Worm (Caenorhabditis elegans) whole organism, young adult: ENCODE measurements around the gene maa-1.
A peak's percentile ranks its signal among the peaks of the same experiment; 100 is the strongest.

ENCODE experiments used
- F23B12.7 ChIP-seq: sonication (generic microtip); optimal IDR thresholded peaks from 2 replicates; lab custom pipeline; 2017; ENCODE audit warnings: missing genetic modification characterization, mild to moderate bottlenecking, missing compliant biosample characterization, antibody characterized with exemption, moderate library complexity; ENCODE audit not compliant: insufficient read depth
- F33H1.4 ChIP-seq: fragments of 200-800 bp; sonication (Bioruptor generic); IDR thresholded peaks from 2 replicates; pipeline ENCODE4 v1.3.6; 2022; ENCODE audit warnings: missing genetic modification reagents, missing genetic modification characterization, missing compliant biosample characterization
- F49E8.2 ChIP-seq: sonication (generic microtip); optimal IDR thresholded peaks from 3 replicates; lab custom pipeline; 2017; ENCODE audit warnings: missing genetic modification characterization, mild to moderate bottlenecking, missing compliant biosample characterization, antibody characterized with exemption, moderate library complexity; ENCODE audit not compliant: insufficient read depth
- F57A8.1 ChIP-seq: fragments of 200-800 bp; sonication (Bioruptor generic); optimal IDR thresholded peaks from 2 replicates; lab custom pipeline; 2018; ENCODE audit warnings: mild to moderate bottlenecking, missing genetic modification characterization, moderate library complexity, missing compliant biosample characterization
- F57C9.4 ChIP-seq: sonication (generic microtip); optimal IDR thresholded peaks from 2 replicates; lab custom pipeline; 2017; ENCODE audit warnings: mild to moderate bottlenecking, missing genetic modification characterization, missing compliant biosample characterization
- K11D2.4 ChIP-seq: fragments of 200-800 bp; sonication (Bioruptor generic); IDR thresholded peaks from 2 replicates; pipeline ENCODE4 v1.3.6; 2022; ENCODE audit warnings: missing genetic modification reagents, missing genetic modification characterization, missing compliant biosample characterization
- Y53G8AR.9 ChIP-seq: fragments of 200-800 bp; sonication (Bioruptor generic); conservative IDR thresholded peaks from 2 replicates; pipeline ENCODE4 v1.3.6; 2022; ENCODE audit warnings: missing genetic modification reagents, missing genetic modification characterization, missing compliant biosample characterization
- Y79H2A.3 ChIP-seq: fragments of 200-800 bp; sonication (Bioruptor generic); conservative IDR thresholded peaks from 2 replicates; pipeline ENCODE4 v1.3.6; 2022; ENCODE audit warnings: missing genetic modification reagents, missing genetic modification characterization, missing compliant biosample characterization
- aptf-3 ChIP-seq: fragments of 200-800 bp; sonication (Bioruptor generic); IDR thresholded peaks from 2 replicates; pipeline ENCODE4 v1.3.6; 2022; ENCODE audit warnings: missing genetic modification characterization, missing compliant biosample characterization
- attf-5 ChIP-seq: fragments of 200-800 bp; sonication (Bioruptor generic); optimal IDR thresholded peaks from 2 replicates; lab custom pipeline; 2018; ENCODE audit warnings: mild to moderate bottlenecking, missing genetic modification characterization, missing compliant biosample characterization
- attf-6 ChIP-seq: fragments of 200-800 bp; sonication (Bioruptor generic); IDR thresholded peaks from 2 replicates; pipeline ENCODE4 v1.3.6; 2022; ENCODE audit warnings: missing genetic modification reagents, missing genetic modification characterization, missing compliant biosample characterization
- bed-2 ChIP-seq: fragments of 200-800 bp; sonication (Bioruptor generic); IDR thresholded peaks from 2 replicates; pipeline ENCODE4 v1.3.6; 2022; ENCODE audit warnings: missing genetic modification reagents, missing genetic modification characterization, missing compliant biosample characterization
- cebp-1 ChIP-seq, 2 experiments: fragments of 200-800 bp in 1 of 2; sonication (Bioruptor generic) in 1 of 2; sonication (generic microtip) in 1 of 2; IDR thresholded peaks in 1 of 2; optimal IDR thresholded peaks in 1 of 2; 2 replicates each; pipeline versions ENCODE4 v1.3.6 to Lab custom; 2017 to 2022; ENCODE audit warnings: missing compliant biosample characterization in 2 of 2, missing genetic modification characterization in 2 of 2, mild to moderate bottlenecking in 1 of 2, missing genetic modification reagents in 1 of 2, moderate library complexity in 1 of 2
- cebp-2 ChIP-seq: fragments of 200-800 bp; sonication (Bioruptor generic); IDR thresholded peaks from 2 replicates; pipeline ENCODE4 v1.3.6; 2022; ENCODE audit warnings: missing genetic modification characterization, missing compliant biosample characterization
- ceh-100 ChIP-seq: fragments of 200-800 bp; sonication (Bioruptor generic); IDR thresholded peaks from 2 replicates; pipeline ENCODE4 v1.3.6; 2022; ENCODE audit warnings: missing genetic modification reagents, missing genetic modification characterization, missing compliant biosample characterization
- ceh-40 ChIP-seq: fragments of 200-800 bp; sonication (Bioruptor generic); IDR thresholded peaks from 2 replicates; pipeline ENCODE4 v1.3.6; 2022; ENCODE audit warnings: missing genetic modification characterization, missing compliant biosample characterization
- ceh-79 ChIP-seq: sonication (generic microtip); optimal IDR thresholded peaks from 2 replicates; lab custom pipeline; 2017; ENCODE audit warnings: mild to moderate bottlenecking, missing genetic modification characterization, missing compliant biosample characterization
- chd-7 ChIP-seq: sonication (generic microtip); optimal IDR thresholded peaks from 2 replicates; lab custom pipeline; 2016; ENCODE audit warnings: mild to moderate bottlenecking, missing genetic modification characterization, moderate library complexity, missing compliant biosample characterization
- egrh-3 ChIP-seq: fragments of 200-800 bp; sonication (Bioruptor generic); IDR thresholded peaks from 2 replicates; pipeline ENCODE4 v1.3.6; 2022; ENCODE audit warnings: missing genetic modification reagents, missing genetic modification characterization, missing compliant biosample characterization
- fkh-3 ChIP-seq: sonication (generic microtip); optimal IDR thresholded peaks from 2 replicates; lab custom pipeline; 2016; ENCODE audit warnings: mild to moderate bottlenecking, missing genetic modification characterization, missing compliant biosample characterization
- him-1 ChIP-seq: sonication (generic microtip); optimal IDR thresholded peaks from 2 replicates; lab custom pipeline; 2016; ENCODE audit warnings: missing genotype, missing genetic modification reagents, missing genetic modification characterization, missing compliant biosample characterization
- hmg-1.2 ChIP-seq: fragments of 200-800 bp; sonication (Bioruptor generic); IDR thresholded peaks from 2 replicates; pipeline ENCODE4 v1.3.6; 2022; ENCODE audit warnings: missing genetic modification reagents, missing genetic modification characterization, missing compliant biosample characterization
- lag-1 ChIP-seq: fragments of 200-800 bp; sonication (Bioruptor generic); IDR thresholded peaks from 2 replicates; pipeline ENCODE4 v1.3.6; 2022; ENCODE audit warnings: missing genetic modification reagents, missing genetic modification characterization, missing compliant biosample characterization
- let-526 ChIP-seq: fragments of 200-800 bp; sonication (Bioruptor generic); IDR thresholded peaks from 2 replicates; pipeline ENCODE4 v1.3.6; 2022; ENCODE audit warnings: missing genetic modification reagents, missing genetic modification characterization, missing compliant biosample characterization
- lin-26 ChIP-seq: fragments of 200-800 bp; sonication (Bioruptor generic); IDR thresholded peaks from 2 replicates; pipeline ENCODE4 v1.3.6; 2022; ENCODE audit warnings: missing genetic modification reagents, missing genetic modification characterization, missing compliant biosample characterization
- lin-35 ChIP-seq, 3 experiments: fragments of 150-350 bp in 2 of 3; sonication (generic microtip) in 1 of 3; optimal IDR thresholded peaks; 2 replicates each; lab custom pipeline; 2014 to 2018; ENCODE audit warnings: missing biosample characterization in 3 of 3, missing genetic modification characterization in 3 of 3, missing genetic modification reagents in 3 of 3
- lsy-27 ChIP-seq: sonication (generic microtip); optimal IDR thresholded peaks from 2 replicates; lab custom pipeline; 2017; ENCODE audit warnings: missing genetic modification characterization, mild to moderate bottlenecking, missing compliant biosample characterization, antibody characterized with exemption, missing genotype, borderline replicate concordance; ENCODE audit not compliant: insufficient read depth
- madf-6 ChIP-seq: fragments of 200-800 bp; sonication (Bioruptor generic); IDR thresholded peaks from 2 replicates; pipeline ENCODE4 v1.3.6; 2022; ENCODE audit warnings: missing genetic modification reagents, missing genetic modification characterization, missing compliant biosample characterization
- mcd-1 ChIP-seq: fragments of 200-800 bp; sonication (Bioruptor generic); IDR thresholded peaks from 2 replicates; pipeline ENCODE4 v1.3.6; 2022; ENCODE audit warnings: missing genetic modification reagents, missing genetic modification characterization, missing compliant biosample characterization
- nfya-2 ChIP-seq: fragments of 200-800 bp; sonication (Bioruptor generic); IDR thresholded peaks from 2 replicates; pipeline ENCODE4 v1.3.6; 2022; ENCODE audit warnings: missing genetic modification reagents, missing genetic modification characterization, missing compliant biosample characterization
- nfyb-1 ChIP-seq: fragments of 200-800 bp; sonication (Bioruptor generic); IDR thresholded peaks from 2 replicates; pipeline ENCODE4 v1.3.6; 2022; ENCODE audit warnings: missing genetic modification reagents, missing genetic modification characterization, missing compliant biosample characterization
- nhr-120 ChIP-seq: fragments of 200-800 bp; sonication (Bioruptor generic); IDR thresholded peaks from 2 replicates; pipeline ENCODE4 v1.3.6; 2022; ENCODE audit warnings: missing genetic modification characterization, missing compliant biosample characterization
- sea-2 ChIP-seq: fragments of 200-800 bp; sonication (Bioruptor generic); IDR thresholded peaks from 2 replicates; pipeline ENCODE4 v1.3.6; 2022; ENCODE audit warnings: missing genetic modification characterization, missing compliant biosample characterization
- snpc-4 ChIP-seq, 5 experiments: fragments of 150-350 bp in 1 of 5; sonication (generic microtip) in 4 of 5; optimal IDR thresholded peaks; 2 replicates each; lab custom pipeline; 2014 to 2018; ENCODE audit warnings: missing genetic modification characterization in 5 of 5, missing biosample characterization in 3 of 5, antibody characterized with exemption in 2 of 5, mild to moderate bottlenecking in 2 of 5, missing compliant biosample characterization in 2 of 5, missing genotype in 2 of 5, moderate library complexity in 2 of 5, missing genetic modification reagents in 1 of 5
- unc-62 ChIP-seq: fragments of 150-350 bp; optimal IDR thresholded peaks from 2 replicates; lab custom pipeline; 2014; ENCODE audit warnings: missing biosample characterization, missing genetic modification reagents, missing genetic modification characterization
- zfh-2 ChIP-seq: fragments of 200-800 bp; sonication (Bioruptor generic); conservative IDR thresholded peaks from 2 replicates; pipeline ENCODE4 v1.3.6; 2022; ENCODE audit warnings: missing genetic modification reagents, missing genetic modification characterization, missing compliant biosample characterization
- ztf-22 ChIP-seq: fragments of 200-800 bp; sonication (Bioruptor generic); optimal IDR thresholded peaks from 2 replicates; lab custom pipeline; 2018; ENCODE audit warnings: mild to moderate bottlenecking, missing genetic modification characterization, moderate library complexity, missing compliant biosample characterization

The maa-1 gene

DNA sequence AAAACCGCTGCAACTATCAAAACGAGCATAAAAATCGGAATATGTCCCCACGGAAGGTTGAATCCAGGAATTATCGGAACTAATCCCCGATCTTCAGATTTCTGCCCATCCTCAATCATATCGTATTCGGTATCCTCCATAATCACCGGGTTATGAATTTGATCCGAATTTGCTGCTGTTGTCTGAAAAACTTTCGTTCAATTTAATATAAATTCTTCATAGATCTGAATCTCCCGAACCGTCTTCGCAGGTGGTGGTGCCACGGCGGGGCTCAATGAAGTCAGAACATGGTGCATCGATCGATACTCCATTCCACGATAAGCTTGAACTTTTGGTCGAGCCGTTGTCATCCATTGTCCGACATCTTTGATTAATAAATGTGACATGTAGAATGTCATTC is 34.5 kb upstream of the maa-1 start:
- no peak for TF ChIP-seq let-526 (GFP tag; lab: Robert Waterston, UW)
- no peak for TF ChIP-seq chd-7 (tag; lab: Kevin White, UChicago)
- TF ChIP-seq fkh-3 (tag; lab: Kevin White, UChicago), result no peak
- TF ChIP-seq F23B12.7 (tag; lab: Kevin White, UChicago), result no peak
- no peak for TF ChIP-seq attf-6 (GFP tag; lab: Robert Waterston, UW)
- TF ChIP-seq nhr-120 (GFP tag; lab: Robert Waterston, UW), result no peak
- TF ChIP-seq ceh-79 (tag; lab: Kevin White, UChicago), result no peak
- no peak for TF ChIP-seq unc-62 (GFP tag; lab: Kevin White, UChicago)
- TF ChIP-seq sea-2 (GFP tag; lab: Robert Waterston, UW), result no peak
- no peak for TF ChIP-seq ztf-22 (GFP tag; lab: Kevin White, UChicago)
- no peak for TF ChIP-seq snpc-4 (GFP tag; optimal IDR thresholded peaks at IDR 0.05; lab: Kevin White, UChicago)
- no peak for TF ChIP-seq snpc-4 (tag; optimal IDR thresholded peaks at IDR 0.05; lab: Kevin White, UChicago)
- TF ChIP-seq lsy-27 (tag; lab: Kevin White, UChicago), result no peak
- no peak for TF ChIP-seq F57C9.4 (tag; lab: Kevin White, UChicago)
- no peak for TF ChIP-seq nfya-2 (GFP tag; lab: Robert Waterston, UW)
- no peak for TF ChIP-seq F49E8.2 (tag; lab: Kevin White, UChicago)
- no peak for TF ChIP-seq F33H1.4 (GFP tag; lab: Robert Waterston, UW)
- TF ChIP-seq ceh-40 (GFP tag; lab: Robert Waterston, UW), result no peak

DNA sequence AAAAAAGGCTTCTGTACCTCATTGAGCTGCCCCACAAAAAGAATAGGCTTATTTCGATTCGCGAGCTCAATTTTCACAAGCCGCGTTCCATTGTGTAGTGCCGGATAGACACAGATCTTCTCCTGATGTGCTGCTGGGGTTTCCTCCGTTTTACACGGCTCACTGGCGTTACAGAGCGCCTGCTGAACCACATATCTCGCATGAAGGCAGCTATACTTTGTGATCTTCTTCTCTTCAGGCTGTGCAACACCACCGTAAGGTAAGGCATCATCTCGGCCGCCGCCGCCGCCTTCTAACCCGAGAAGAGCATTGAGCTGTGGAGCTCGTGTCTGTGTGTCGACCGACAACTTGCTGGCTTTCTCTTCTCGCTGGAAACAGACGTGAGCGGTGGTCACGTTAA is 31.2 kb upstream of the maa-1 start:
- peak; percentile 60; the same call in 1 of the 2 replicates for TF ChIP-seq zfh-2 (GFP tag; lab: Robert Waterston, UW)
- no peak for TF ChIP-seq mcd-1

DNA sequence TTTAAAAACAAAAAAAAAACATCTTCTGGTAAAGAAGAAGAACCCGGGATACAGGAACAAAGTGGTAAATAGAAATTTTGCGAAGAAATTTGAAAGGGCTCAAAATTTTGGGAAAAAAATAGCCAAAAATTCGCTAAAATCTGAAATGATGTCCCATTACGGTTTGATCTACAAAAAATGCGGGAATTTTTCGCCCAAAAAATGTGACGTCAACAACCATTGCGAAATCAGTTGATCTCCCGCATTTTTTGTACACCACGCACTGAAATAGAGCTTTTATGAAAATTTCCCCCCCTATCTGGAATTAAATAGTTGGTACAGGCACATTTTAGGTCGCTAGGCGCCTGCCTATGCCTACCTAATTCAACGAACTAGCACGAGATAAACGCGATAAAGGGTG is 27.3 kb upstream of the maa-1 start:
- TF ChIP-seq fkh-3 (tag; lab: Kevin White, UChicago) (no peak), snpc-4 (GFP tag; optimal IDR thresholded peaks at IDR 0.05; lab: Kevin White, UChicago) (no peak), snpc-4 (tag; optimal IDR thresholded peaks at IDR 0.05; lab: Kevin White, UChicago) (no peak), lin-35 (GFP tag; optimal IDR thresholded peaks at IDR 0.05; lab: Kevin White, UChicago) (no peak), attf-5 (no peak), Y79H2A.3 (GFP tag; lab: Robert Waterston, UW) (0 out of 2 replicates have a peak, but pooled peaks have one; percentile 35), aptf-3 (GFP tag; lab: Robert Waterston, UW) (no peak), madf-6 (peak; percentile 21; the same call in 1 of the 2 replicates), ceh-100 (GFP tag; lab: Robert Waterston, UW) (no peak), bed-2 (GFP tag; lab: Robert Waterston, UW) (no peak), cebp-1 (GFP tag; IDR thresholded peaks at IDR 0.05; lab: Robert Waterston, UW) (no peak), cebp-1 (tag; optimal IDR thresholded peaks at IDR 0.05; lab: Kevin White, UChicago) (peak; percentile 63), lag-1 (GFP tag; lab: Robert Waterston, UW) (no peak), Y53G8AR.9 (GFP tag; lab: Robert Waterston, UW) (no peak), egrh-3 (no peak)

ce11 chrIII:11848317-11848716 is 26.0 kb upstream of the maa-1 start:
- TF ChIP-seq cebp-1 (GFP tag; IDR thresholded peaks at IDR 0.05; lab: Robert Waterston, UW) (no peak), cebp-1 (tag; optimal IDR thresholded peaks at IDR 0.05; lab: Kevin White, UChicago) (peak; percentile 31), cebp-2 (GFP tag; lab: Robert Waterston, UW) (no peak), nfyb-1 (GFP tag; lab: Robert Waterston, UW) (0 out of 2 replicates have a peak, but pooled peaks have one; percentile 35), lin-26 (GFP tag; lab: Robert Waterston, UW) (0 out of 2 replicates have a peak, but pooled peaks have one; percentile 18), K11D2.4 (GFP tag; lab: Robert Waterston, UW) (no peak), egrh-3 (peak; percentile 31; the same call in 1 of the 2 replicates), ceh-40 (GFP tag; lab: Robert Waterston, UW) (no peak), Y53G8AR.9 (GFP tag; lab: Robert Waterston, UW) (no peak), madf-6 (peak; percentile 10; the same call in 1 of the 2 replicates), F57A8.1 (GFP tag; lab: Kevin White, UChicago) (no peak), Y79H2A.3 (GFP tag; lab: Robert Waterston, UW) (no peak), hmg-1.2 (GFP tag; lab: Robert Waterston, UW) (peak; percentile 12; the same call in 1 of the 2 replicates), him-1 (no peak), ceh-100 (GFP tag; lab: Robert Waterston, UW) (peak; percentile 77)
- TF ChIP-seq, all 124 proteins: peak for 7
